1 fruit fly cellular context compared by ENCODE assay signal in the genomic region with DNA sequence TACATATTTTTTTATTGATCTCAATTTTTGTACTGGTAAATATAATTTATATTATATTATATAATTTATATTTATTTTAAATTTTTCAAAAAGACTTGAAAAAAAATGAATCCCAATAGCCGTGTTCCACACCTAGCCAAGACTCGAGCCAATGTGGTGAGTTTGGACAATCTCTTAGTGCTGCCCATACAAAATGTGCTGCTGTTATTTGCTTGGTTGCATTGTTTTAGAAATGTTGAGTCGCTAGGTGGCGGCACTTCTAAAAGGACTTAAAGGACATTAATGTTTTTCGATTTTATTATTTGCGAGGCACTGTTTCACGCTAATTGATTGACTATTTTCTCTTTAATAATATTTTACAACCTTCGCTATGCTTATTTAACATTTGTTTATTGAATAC.
A peak's percentile ranks its signal among the peaks of the same experiment; 100 is the strongest.
TF ChIP-seq lines count a peak whose summit lies in the region.

No protein-coding gene starts in this region.

TF ChIP-seq in whole organism, embryonic, 481 proteins besides CTCF, POLR2A, EP300 and RAD21 (continued from another document and continues in another):
- TF ChIP-seq CG42726 (GFP tag; IDR thresholded peaks at IDR 0.05; lab: Robert Waterston, UW; ENCODE audit: partially characterized antibody): peak; percentile 28; the same call in 1 of the 2 replicates
- no peak for TF ChIP-seq chm (GFP tag; IDR thresholded peaks at IDR 0.05; lab: Robert Waterston, UW)
- no peak for TF ChIP-seq Optix (GFP tag; IDR thresholded peaks at IDR 0.05; lab: Robert Waterston, UW)
- no peak for TF ChIP-seq Usf (GFP tag; optimal IDR thresholded peaks at IDR 0.05; lab: Kevin White, UChicago)
- TF ChIP-seq tna (GFP tag; IDR thresholded peaks at IDR 0.05; lab: Robert Waterston, UW; ENCODE audit: partially characterized antibody): no peak
- TF ChIP-seq luna (GFP tag; optimal IDR thresholded peaks at IDR 0.05; lab: Kevin White, UChicago): no peak
- no peak for TF ChIP-seq ssp (GFP tag; IDR thresholded peaks at IDR 0.05; lab: Robert Waterston, UW)
- no peak for TF ChIP-seq CG18011 (GFP tag; optimal IDR thresholded peaks at IDR 0.05; lab: Kevin White, UChicago)
- peak; percentile 18 for TF ChIP-seq CG7839 (tag; optimal IDR thresholded peaks at IDR 0.05; lab: Kevin White, UChicago)
- TF ChIP-seq dysf (GFP tag; IDR thresholded peaks at IDR 0.05; lab: Robert Waterston, UW): no peak
- no peak for TF ChIP-seq CG2202 (tag; optimal IDR thresholded peaks at IDR 0.05; lab: Kevin White, UChicago)
- peak; percentile 54 for TF ChIP-seq CG11504 (tag; optimal IDR thresholded peaks at IDR 0.05; lab: Kevin White, UChicago)
- peak; percentile 36; the same call in 1 of the 2 replicates for TF ChIP-seq CG3847 (GFP tag; IDR thresholded peaks at IDR 0.05; lab: Robert Waterston, UW)
- no peak for TF ChIP-seq Drgx (GFP tag; IDR thresholded peaks at IDR 0.05; lab: Robert Waterston, UW)
- TF ChIP-seq shn (GFP tag; optimal IDR thresholded peaks at IDR 0.05; lab: Kevin White, UChicago): no peak
- TF ChIP-seq Dek (tag; optimal IDR thresholded peaks at IDR 0.05; lab: Kevin White, UChicago): peak; percentile 21
- TF ChIP-seq Ets65A (GFP tag; lab: Kevin White, UChicago): no peak
- no peak for TF ChIP-seq sc (optimal IDR thresholded peaks at IDR 0.05; lab: Kevin White, UChicago)
- no peak for TF ChIP-seq sc (GFP tag; optimal IDR thresholded peaks at IDR 0.05; lab: Kevin White, UChicago)
- TF ChIP-seq CG17361 (GFP tag; IDR thresholded peaks at IDR 0.05; lab: Robert Waterston, UW): 0 out of 3 replicates have a peak, but pooled peaks have one; percentile 32
- TF ChIP-seq CG1602 (GFP tag; optimal IDR thresholded peaks at IDR 0.05; lab: Kevin White, UChicago): no peak
- TF ChIP-seq CG4424 (GFP tag; optimal IDR thresholded peaks at IDR 0.05; lab: Kevin White, UChicago): peak; percentile 28
- peak; percentile 44 for TF ChIP-seq Hmr (GFP tag; optimal IDR thresholded peaks at IDR 0.05; lab: Kevin White, UChicago)
- peak; percentile 14; the same call in 1 of the 2 replicates for TF ChIP-seq Rfx (GFP tag; IDR thresholded peaks at IDR 0.05; lab: Robert Waterston, UW)
- TF ChIP-seq Asciz (GFP tag; optimal IDR thresholded peaks at IDR 0.05; lab: Kevin White, UChicago): no peak
- no peak for TF ChIP-seq unc-4 (GFP tag; IDR thresholded peaks at IDR 0.05; lab: Robert Waterston, UW; ENCODE audit: partially characterized antibody)
- no peak for TF ChIP-seq mam (GFP tag; optimal IDR thresholded peaks at IDR 0.05; lab: Kevin White, UChicago)
- TF ChIP-seq CG12071 (GFP tag; optimal IDR thresholded peaks at IDR 0.05; lab: Kevin White, UChicago): no peak
- peak; percentile 39 for TF ChIP-seq MBD-R2 (GFP tag; IDR thresholded peaks at IDR 0.05; lab: Robert Waterston, UW)
- TF ChIP-seq toy (GFP tag; IDR thresholded peaks at IDR 0.05; lab: Robert Waterston, UW): no peak
- TF ChIP-seq vnd (GFP tag; IDR thresholded peaks at IDR 0.05; lab: Robert Waterston, UW; ENCODE audit: partially characterized antibody): no peak
- no peak for TF ChIP-seq Bdp1 (GFP tag; optimal IDR thresholded peaks at IDR 0.05; lab: Kevin White, UChicago)
- TF ChIP-seq E2f2 (GFP tag; IDR thresholded peaks at IDR 0.05; lab: Robert Waterston, UW): peak; percentile 14; the same call in 1 of the 2 replicates
- TF ChIP-seq nau (GFP tag; optimal IDR thresholded peaks at IDR 0.05; lab: Kevin White, UChicago): peak; percentile 1
- TF ChIP-seq Xbp1 (GFP tag; optimal IDR thresholded peaks at IDR 0.05; lab: Kevin White, UChicago): peak; percentile 13
- TF ChIP-seq inv (GFP tag; IDR thresholded peaks at IDR 0.05; lab: Robert Waterston, UW; ENCODE audit: partially characterized antibody): no peak
- TF ChIP-seq ato (GFP tag; IDR thresholded peaks at IDR 0.05; lab: Robert Waterston, UW; ENCODE audit: partially characterized antibody): 0 out of 2 replicates have a peak, but pooled peaks have one; percentile 13
- no peak for TF ChIP-seq CG12391 (tag; optimal IDR thresholded peaks at IDR 0.05; lab: Kevin White, UChicago)
- peak; percentile 4 for TF ChIP-seq CG2116 (GFP tag; optimal IDR thresholded peaks at IDR 0.05; lab: Kevin White, UChicago)
- peak; percentile 59; the same call in 2 of the 3 replicates for TF ChIP-seq CG6791 (GFP tag; IDR thresholded peaks at IDR 0.05; lab: Robert Waterston, UW; ENCODE audit: partially characterized antibody)
- TF ChIP-seq CG9437 (GFP tag; optimal IDR thresholded peaks at IDR 0.05; lab: Kevin White, UChicago): no peak
- TF ChIP-seq nmo (GFP tag; optimal IDR thresholded peaks at IDR 0.05; lab: Kevin White, UChicago): peak; percentile 32
- peak; percentile 68 for TF ChIP-seq sens (GFP tag; lab: Kevin White, UChicago)
- no peak for TF ChIP-seq stc (GFP tag; IDR thresholded peaks at IDR 0.05; lab: Robert Waterston, UW)
- no peak for TF ChIP-seq Hr3 (GFP tag; optimal IDR thresholded peaks at IDR 0.05; lab: Kevin White, UChicago)
- peak; percentile 6 for TF ChIP-seq grau (tag; optimal IDR thresholded peaks at IDR 0.05; lab: Kevin White, UChicago)
- TF ChIP-seq Dad (GFP tag; optimal IDR thresholded peaks at IDR 0.05; lab: Kevin White, UChicago): no peak
- TF ChIP-seq Ptx1 (GFP tag; IDR thresholded peaks at IDR 0.05; lab: Robert Waterston, UW): 0 out of 2 replicates have a peak, but pooled peaks have one; percentile 18
- no peak for TF ChIP-seq GATAe (GFP tag; conservative IDR thresholded peaks at IDR 0.05; lab: Robert Waterston, UW)
- TF ChIP-seq Ssrp (tag; optimal IDR thresholded peaks at IDR 0.05; lab: Kevin White, UChicago): peak; percentile 10
- no peak for TF ChIP-seq p53 (GFP tag; optimal IDR thresholded peaks at IDR 0.05; lab: Kevin White, UChicago)
- TF ChIP-seq CG31365 (tag; optimal IDR thresholded peaks at IDR 0.05; lab: Kevin White, UChicago): no peak
- TF ChIP-seq CG7987 (GFP tag; optimal IDR thresholded peaks at IDR 0.05; lab: Kevin White, UChicago): no peak
- no peak for TF ChIP-seq CG14050 (GFP tag; IDR thresholded peaks at IDR 0.05; lab: Robert Waterston, UW)
- TF ChIP-seq CG8388 (GFP tag; optimal IDR thresholded peaks at IDR 0.05; lab: Kevin White, UChicago): peak; percentile 32
- TF ChIP-seq gsb (GFP tag; IDR thresholded peaks at IDR 0.05; lab: Robert Waterston, UW): no peak
- no peak for TF ChIP-seq CG13424 (tag; optimal IDR thresholded peaks at IDR 0.05; lab: Kevin White, UChicago)
- no peak for TF ChIP-seq tgo (GFP tag; IDR thresholded peaks at IDR 0.05; lab: Robert Waterston, UW)
- TF ChIP-seq Dfd (GFP tag; optimal IDR thresholded peaks at IDR 0.05; lab: Kevin White, UChicago): no peak
- TF ChIP-seq pb (GFP tag; optimal IDR thresholded peaks at IDR 0.05; lab: Kevin White, UChicago): no peak
- TF ChIP-seq CG1832 (GFP tag; optimal IDR thresholded peaks at IDR 0.05; lab: Kevin White, UChicago): no peak
- TF ChIP-seq lmd (GFP tag; IDR thresholded peaks at IDR 0.05; lab: Robert Waterston, UW): no peak
- no peak for TF ChIP-seq lbe (GFP tag; optimal IDR thresholded peaks at IDR 0.05; lab: Kevin White, UChicago)
- peak; percentile 16 for TF ChIP-seq ewg (GFP tag; optimal IDR thresholded peaks at IDR 0.05; lab: Kevin White, UChicago)
- no peak for TF ChIP-seq bcd (GFP tag; optimal IDR thresholded peaks at IDR 0.05; lab: Kevin White, UChicago)
- no peak for TF ChIP-seq Poxn (GFP tag; IDR thresholded peaks at IDR 0.05; lab: Robert Waterston, UW)
- TF ChIP-seq CG13123 (GFP tag; optimal IDR thresholded peaks at IDR 0.05; lab: Kevin White, UChicago): no peak
- TF ChIP-seq knrl (GFP tag; IDR thresholded peaks at IDR 0.05; lab: Robert Waterston, UW; ENCODE audit: partially characterized antibody): peak; percentile 48; the same call in 2 of the 3 replicates
- TF ChIP-seq Lhr (GFP tag; optimal IDR thresholded peaks at IDR 0.05; lab: Kevin White, UChicago): peak; percentile 63
- no peak for TF ChIP-seq zen2 (GFP tag; IDR thresholded peaks at IDR 0.05; lab: Robert Waterston, UW; ENCODE audit: partially characterized antibody)
- TF ChIP-seq Hr51 (GFP tag; optimal IDR thresholded peaks at IDR 0.05; lab: Kevin White, UChicago): no peak
- no peak for TF ChIP-seq Stat92E (GFP tag; optimal IDR thresholded peaks at IDR 0.05; lab: Kevin White, UChicago)
- no peak for TF ChIP-seq D19B (GFP tag; optimal IDR thresholded peaks at IDR 0.05; lab: Kevin White, UChicago)
- peak; percentile 15 for TF ChIP-seq zen (tag; optimal IDR thresholded peaks at IDR 0.05; lab: Kevin White, UChicago)
- TF ChIP-seq pfk (GFP tag; optimal IDR thresholded peaks at IDR 0.05; lab: Kevin White, UChicago): no peak
- peak; percentile 28 for TF ChIP-seq gfzf (GFP tag; optimal IDR thresholded peaks at IDR 0.05; lab: Kevin White, UChicago)
- TF ChIP-seq row (GFP tag; IDR thresholded peaks at IDR 0.05; lab: Robert Waterston, UW): no peak
- no peak for TF ChIP-seq CkIIα-i1 (GFP tag; IDR thresholded peaks at IDR 0.05; lab: Robert Waterston, UW)
- TF ChIP-seq CG11085 (GFP tag; IDR thresholded peaks at IDR 0.05; lab: Robert Waterston, UW): no peak
- TF ChIP-seq ranshi (GFP tag; IDR thresholded peaks at IDR 0.05; lab: Robert Waterston, UW): no peak
- no peak for TF ChIP-seq wor (GFP tag; IDR thresholded peaks at IDR 0.05; lab: Robert Waterston, UW)
- TF ChIP-seq CG8765 (GFP tag; IDR thresholded peaks at IDR 0.05; lab: Robert Waterston, UW): no peak
- TF ChIP-seq fu2 (GFP tag; optimal IDR thresholded peaks at IDR 0.05; lab: Kevin White, UChicago): no peak
- no peak for TF ChIP-seq H15 (GFP tag; IDR thresholded peaks at IDR 0.05; lab: Robert Waterston, UW)
- peak; percentile 49 for TF ChIP-seq CG1603 (tag; optimal IDR thresholded peaks at IDR 0.05; lab: Kevin White, UChicago)
- no peak for TF ChIP-seq ac (GFP tag; optimal IDR thresholded peaks at IDR 0.05; lab: Kevin White, UChicago)
- no peak for TF ChIP-seq ftz-f1 (GFP tag; optimal IDR thresholded peaks at IDR 0.05; lab: Kevin White, UChicago)
- peak; percentile 10; the same call in 2 of the 3 replicates for TF ChIP-seq Opbp (GFP tag; IDR thresholded peaks at IDR 0.05; lab: Robert Waterston, UW; ENCODE audit: partially characterized antibody)
- TF ChIP-seq crp (GFP tag; optimal IDR thresholded peaks at IDR 0.05; lab: Kevin White, UChicago): no peak
- TF ChIP-seq CG7745 (tag; optimal IDR thresholded peaks at IDR 0.05; lab: Kevin White, UChicago): no peak
- TF ChIP-seq PHDP (tag; optimal IDR thresholded peaks at IDR 0.05; lab: Kevin White, UChicago): no peak
- TF ChIP-seq pan (optimal IDR thresholded peaks at IDR 0.05; lab: Kevin White, UChicago): no peak
- TF ChIP-seq pan (GFP tag; optimal IDR thresholded peaks at IDR 0.05 in 1 of 2, IDR thresholded peaks at IDR 0.05 in 1 of 2): no peak
- TF ChIP-seq tin (GFP tag; optimal IDR thresholded peaks at IDR 0.05; lab: Kevin White, UChicago): peak; percentile 14
- peak; percentile 49 for TF ChIP-seq CG14710 (tag; optimal IDR thresholded peaks at IDR 0.05; lab: Kevin White, UChicago)
- no peak for TF ChIP-seq schlank (tag; optimal IDR thresholded peaks at IDR 0.05; lab: Kevin White, UChicago)
- TF ChIP-seq ci (GFP tag; IDR thresholded peaks at IDR 0.05; lab: Robert Waterston, UW): no peak; the same call in 2 of the 3 replicates
- TF ChIP-seq phol (tag; optimal IDR thresholded peaks at IDR 0.05; lab: Kevin White, UChicago): peak; percentile 45
- TF ChIP-seq HLH3B (GFP tag; IDR thresholded peaks at IDR 0.05; lab: Robert Waterston, UW): no peak
- TF ChIP-seq Spps (tag; optimal IDR thresholded peaks at IDR 0.05; lab: Kevin White, UChicago): no peak
- TF ChIP-seq Awh (GFP tag; IDR thresholded peaks at IDR 0.05; lab: Robert Waterston, UW): no peak
- TF ChIP-seq trem (tag; optimal IDR thresholded peaks at IDR 0.05; lab: Kevin White, UChicago): peak; percentile 60
- peak; percentile 82 for TF ChIP-seq pita (GFP tag; optimal IDR thresholded peaks at IDR 0.05; lab: Kevin White, UChicago)
- no peak for TF ChIP-seq CG3407 (GFP tag; optimal IDR thresholded peaks at IDR 0.05; lab: Kevin White, UChicago)
- no peak for TF ChIP-seq CG17802 (tag; optimal IDR thresholded peaks at IDR 0.05; lab: Kevin White, UChicago)
- TF ChIP-seq CG3163 (GFP tag; optimal IDR thresholded peaks at IDR 0.05; lab: Kevin White, UChicago): no peak
- no peak for TF ChIP-seq peb (GFP tag; IDR thresholded peaks at IDR 0.05; lab: Robert Waterston, UW)
- no peak for TF ChIP-seq ems (GFP tag; optimal IDR thresholded peaks at IDR 0.05; lab: Kevin White, UChicago)
- no peak for TF ChIP-seq Scr (GFP tag; IDR thresholded peaks at IDR 0.05; lab: Robert Waterston, UW; ENCODE audit: partially characterized antibody)
- TF ChIP-seq CG6272 (GFP tag; IDR thresholded peaks at IDR 0.05; lab: Robert Waterston, UW): no peak
- TF ChIP-seq Bgb (GFP tag; IDR thresholded peaks at IDR 0.05; lab: Robert Waterston, UW; ENCODE audit: partially characterized antibody): 0 out of 2 replicates have a peak, but pooled peaks have one; percentile 28
- no peak for TF ChIP-seq hbn (GFP tag; IDR thresholded peaks at IDR 0.05; lab: Robert Waterston, UW; ENCODE audit: partially characterized antibody)
- TF ChIP-seq CG15514 (GFP tag; optimal IDR thresholded peaks at IDR 0.05; lab: Kevin White, UChicago): peak; percentile 49
- TF ChIP-seq CG31224 (GFP tag; IDR thresholded peaks at IDR 0.05; lab: Robert Waterston, UW): no peak
- TF ChIP-seq cas (GFP tag; IDR thresholded peaks at IDR 0.05; lab: Robert Waterston, UW): no peak
- peak; percentile 33 for TF ChIP-seq CG10267 (tag; optimal IDR thresholded peaks at IDR 0.05; lab: Kevin White, UChicago)
- no peak for TF ChIP-seq CG5953 (GFP tag; IDR thresholded peaks at IDR 0.05; lab: Robert Waterston, UW)
- TF ChIP-seq CG17568 (GFP tag; optimal IDR thresholded peaks at IDR 0.05; lab: Kevin White, UChicago): no peak
- peak; percentile 31 for TF ChIP-seq CG15696 (tag; optimal IDR thresholded peaks at IDR 0.05; lab: Kevin White, UChicago)
- peak in 1 of 2 experiments; percentile 51 for TF ChIP-seq insv (GFP tag; optimal IDR thresholded peaks at IDR 0.05; lab: Kevin White, UChicago)
- peak; percentile 12 for TF ChIP-seq Dp (GFP tag; optimal IDR thresholded peaks at IDR 0.05; lab: Kevin White, UChicago)
- TF ChIP-seq HHEX (GFP tag; optimal IDR thresholded peaks at IDR 0.05; lab: Kevin White, UChicago): no peak
- no peak for TF ChIP-seq jigr1 (GFP tag; IDR thresholded peaks at IDR 0.05; lab: Robert Waterston, UW)
- no peak for TF ChIP-seq lilli (GFP tag; optimal IDR thresholded peaks at IDR 0.05; lab: Kevin White, UChicago)
- no peak for TF ChIP-seq ap (GFP tag; IDR thresholded peaks at IDR 0.05; lab: Robert Waterston, UW)
- TF ChIP-seq CoRest (tag; optimal IDR thresholded peaks at IDR 0.05; lab: Kevin White, UChicago): peak; percentile 42
- TF ChIP-seq D (optimal IDR thresholded peaks at IDR 0.05; lab: Kevin White, UChicago): no peak
- TF ChIP-seq D (GFP tag; optimal IDR thresholded peaks at IDR 0.05; lab: Kevin White, UChicago): no peak
- peak; percentile 54 for TF ChIP-seq HmgD (GFP tag; optimal IDR thresholded peaks at IDR 0.05; lab: Kevin White, UChicago)
